Worm (Caenorhabditis elegans): ENCODE data around the gene nkat-1.

Gene nkat-1

DNA sequence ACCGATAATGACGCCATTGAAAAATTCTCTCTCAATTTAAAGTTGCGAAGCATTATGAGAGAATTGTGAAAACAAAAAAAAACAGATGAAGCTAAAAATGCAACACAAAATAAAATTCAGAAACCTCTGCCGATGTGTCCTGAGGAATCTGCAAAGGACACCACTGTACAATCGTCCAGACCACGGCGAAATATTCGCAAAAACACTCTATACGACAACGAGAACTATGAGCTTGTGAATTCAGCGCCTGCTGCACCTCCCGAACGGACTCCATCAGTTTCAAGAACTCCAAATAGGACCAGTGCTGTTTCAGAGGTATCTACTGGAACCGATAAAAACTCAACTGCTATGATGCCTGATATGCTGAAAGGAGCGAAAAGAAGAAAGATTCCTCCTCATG, 37.5 kb downstream of the nkat-1 start:
- no peak for TF ChIP-seq ztf-11 (tag; optimal IDR thresholded peaks at IDR 0.05)

DNA sequence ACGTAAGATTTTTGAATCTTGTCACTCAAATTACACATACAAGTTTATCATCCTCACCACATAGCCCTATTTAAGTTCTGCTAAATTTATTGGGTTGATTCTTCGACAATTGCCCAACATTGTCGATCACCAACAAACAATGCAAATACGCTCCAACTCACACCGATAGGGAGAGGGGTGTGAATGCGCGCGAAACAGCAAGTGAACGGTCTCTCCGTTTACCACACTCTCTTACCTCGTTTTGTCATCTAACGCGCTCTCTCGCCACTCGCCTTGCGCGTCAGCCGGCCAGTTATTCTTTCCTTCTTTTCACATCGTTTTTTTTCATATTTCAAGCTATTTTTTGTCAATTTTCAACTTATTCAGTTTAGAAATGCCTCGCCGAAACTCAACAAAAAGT, 38.0 kb downstream of the nkat-1 start, which contains the start of gene F16B12.6:
Gene F16B12.6, plus strand, starts transcription at position 331 of the 400 bp plus-strand sequence.
- peak; percentile 65 for TF ChIP-seq skn-1 (tag; optimal IDR thresholded peaks at IDR 0.05)
- TF ChIP-seq lin-39 (tag; optimal IDR thresholded peaks at IDR 0.05): peak; percentile 47
- peak; percentile 92 for TF ChIP-seq lin-15B (tag; optimal IDR thresholded peaks at IDR 0.05)
- peak; percentile 38 for TF ChIP-seq ama-1 (optimal IDR thresholded peaks at IDR 0.05)
- TF ChIP-seq daf-12 (tag; optimal IDR thresholded peaks at IDR 0.05): no peak
- no peak for TF ChIP-seq fos-1 (tag; optimal IDR thresholded peaks at IDR 0.05)
- no peak for TF ChIP-seq zag-1 (tag; optimal IDR thresholded peaks at IDR 0.05)
- peak; percentile 43 for TF ChIP-seq pqm-1 (tag; optimal IDR thresholded peaks at IDR 0.05)
- TF ChIP-seq fkh-10 (GFP tag; optimal IDR thresholded peaks at IDR 0.05): no peak
- TF ChIP-seq ztf-11 (tag; optimal IDR thresholded peaks at IDR 0.05): no peak
- peak; percentile 37 for TF ChIP-seq nhr-43 (tag; optimal IDR thresholded peaks at IDR 0.05; ENCODE audit: poor library complexity, severe bottlenecking)
- TF ChIP-seq unc-39 (tag; optimal IDR thresholded peaks at IDR 0.05): no peak
- no peak for TF ChIP-seq egl-5 (tag; optimal IDR thresholded peaks at IDR 0.05)
- no peak for TF ChIP-seq nhr-67 (tag; optimal IDR thresholded peaks at IDR 0.05)
- TF ChIP-seq eor-1 (tag; optimal IDR thresholded peaks at IDR 0.05): no peak
- peak; percentile 2 for TF ChIP-seq lsy-12 (tag; optimal IDR thresholded peaks at IDR 0.05)
- peak; percentile 47 for TF ChIP-seq jun-1 (tag; optimal IDR thresholded peaks at IDR 0.05)
- no peak for TF ChIP-seq ZK546.5 (tag; optimal IDR thresholded peaks at IDR 0.05)
- TF ChIP-seq snpc-4 (tag; optimal IDR thresholded peaks at IDR 0.05): peak; percentile 54
- TF ChIP-seq elt-1 (tag; optimal IDR thresholded peaks at IDR 0.05): peak; percentile 23
- TF ChIP-seq mdl-1 (tag; optimal IDR thresholded peaks at IDR 0.05): no peak
- peak; percentile 63 for TF ChIP-seq hmg-11 (tag; optimal IDR thresholded peaks at IDR 0.05)
- TF ChIP-seq nhr-28 (tag; optimal IDR thresholded peaks at IDR 0.05): no peak
- no peak for TF ChIP-seq nhr-12 (tag; optimal IDR thresholded peaks at IDR 0.05)
- peak; percentile 84 for TF ChIP-seq nfya-1 (tag; optimal IDR thresholded peaks at IDR 0.05; ENCODE audit: insufficient read depth)
- peak; percentile 69 for TF ChIP-seq nhr-23 (tag; optimal IDR thresholded peaks at IDR 0.05)
- TF ChIP-seq ceh-16 (tag; optimal IDR thresholded peaks at IDR 0.05): no peak
- TF ChIP-seq fkh-2 (tag; optimal IDR thresholded peaks at IDR 0.05): no peak
- TF ChIP-seq ztf-4 (tag; optimal IDR thresholded peaks at IDR 0.05): no peak
- TF ChIP-seq nhr-11 (tag; optimal IDR thresholded peaks at IDR 0.05): no peak
- peak; percentile 17 for TF ChIP-seq ceh-28 (tag; optimal IDR thresholded peaks at IDR 0.05)
- TF ChIP-seq nhr-77 (tag; optimal IDR thresholded peaks at IDR 0.05): no peak
- TF ChIP-seq nhr-25 (tag; optimal IDR thresholded peaks at IDR 0.05): peak; percentile 80
- TF ChIP-seq ceh-82 (tag; optimal IDR thresholded peaks at IDR 0.05): no peak
- no peak for TF ChIP-seq nhr-237 (tag; optimal IDR thresholded peaks at IDR 0.05)
- TF ChIP-seq pha-4 (tag; optimal IDR thresholded peaks at IDR 0.05): peak; percentile 89
- no peak for TF ChIP-seq ceh-9 (tag; optimal IDR thresholded peaks at IDR 0.05)
- TF ChIP-seq R02D3.7 (tag; optimal IDR thresholded peaks at IDR 0.05): no peak
- TF ChIP-seq aly-2 (tag; optimal IDR thresholded peaks at IDR 0.05): no peak
- TF ChIP-seq elt-2 (tag; optimal IDR thresholded peaks at IDR 0.05): peak; percentile 64
- peak; percentile 51 for TF ChIP-seq tbx-2 (tag; optimal IDR thresholded peaks at IDR 0.05)

DNA sequence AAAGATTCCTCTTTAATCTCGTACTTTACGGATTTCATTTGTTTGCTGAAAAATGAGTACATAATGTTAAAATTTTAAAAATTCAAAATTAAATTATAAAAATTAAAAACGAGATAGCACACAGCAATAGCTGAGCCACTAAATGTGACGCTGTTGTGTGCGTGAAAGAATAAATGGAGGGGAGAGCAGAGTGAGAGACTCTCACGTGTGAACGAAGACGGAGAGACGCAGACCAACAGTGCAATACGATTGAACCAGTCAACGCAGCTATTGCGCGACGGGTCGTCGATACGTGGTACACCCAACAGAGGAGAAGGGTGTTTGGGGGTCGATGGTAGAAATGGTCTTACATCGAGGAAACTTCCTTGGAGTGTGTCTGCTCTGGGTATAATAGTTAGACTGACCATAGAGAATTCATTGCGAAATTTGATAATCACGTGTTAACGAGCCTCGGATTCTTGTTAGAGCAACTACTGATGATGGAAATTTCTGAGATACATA, 41.3 kb downstream of the nkat-1 start, which contains the start of gene F16B12.4:
Gene F16B12.4, minus strand, starts transcription at position 51 of the 501 bp plus-strand sequence.
- TF ChIP-seq snpc-4 (tag; optimal IDR thresholded peaks at IDR 0.05) (no peak), hmg-11 (tag; optimal IDR thresholded peaks at IDR 0.05) (peak; percentile 11), nfya-1 (tag; optimal IDR thresholded peaks at IDR 0.05; ENCODE audit: insufficient read depth) (peak; percentile 22)

DNA sequence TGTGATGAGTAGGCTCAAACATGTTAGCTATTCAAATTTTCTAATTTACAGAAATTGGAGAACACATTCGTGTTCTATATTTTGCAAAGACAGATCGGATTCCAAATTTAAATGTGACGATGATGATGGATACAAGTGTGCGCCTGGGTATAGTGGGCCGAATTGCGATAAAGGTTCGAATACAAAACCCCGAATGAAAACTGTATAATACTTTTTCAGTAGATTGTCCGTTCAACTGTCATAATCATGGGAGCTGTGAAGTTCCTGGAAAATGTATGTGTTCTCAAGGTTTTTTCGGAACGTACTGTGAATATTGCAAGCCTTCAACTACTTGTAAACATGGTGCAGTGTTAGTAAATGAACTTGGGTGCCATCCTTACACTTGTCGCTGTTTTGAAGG, 49.0 kb downstream of the nkat-1 start:
- TF ChIP-seq zag-1 (tag; optimal IDR thresholded peaks at IDR 0.05) (no peak), pha-4 (tag; optimal IDR thresholded peaks at IDR 0.05) (no peak), unc-39 (tag; optimal IDR thresholded peaks at IDR 0.05) (no peak), nhr-11 (tag; optimal IDR thresholded peaks at IDR 0.05) (no peak), lsy-12 (tag; optimal IDR thresholded peaks at IDR 0.05) (no peak), elt-2 (tag; optimal IDR thresholded peaks at IDR 0.05) (no peak), R02D3.7 (tag; optimal IDR thresholded peaks at IDR 0.05) (no peak), ceh-28 (tag; optimal IDR thresholded peaks at IDR 0.05) (no peak), nhr-23 (tag; optimal IDR thresholded peaks at IDR 0.05) (no peak), elt-1 (tag; optimal IDR thresholded peaks at IDR 0.05) (no peak), nfya-1 (tag; optimal IDR thresholded peaks at IDR 0.05; ENCODE audit: insufficient read depth) (no peak), nhr-12 (tag; optimal IDR thresholded peaks at IDR 0.05) (no peak), nhr-67 (tag; optimal IDR thresholded peaks at IDR 0.05) (no peak)
